Worm (Caenorhabditis elegans): ENCODE results near the gene elo-3.

elo-3 gene

DNA sequence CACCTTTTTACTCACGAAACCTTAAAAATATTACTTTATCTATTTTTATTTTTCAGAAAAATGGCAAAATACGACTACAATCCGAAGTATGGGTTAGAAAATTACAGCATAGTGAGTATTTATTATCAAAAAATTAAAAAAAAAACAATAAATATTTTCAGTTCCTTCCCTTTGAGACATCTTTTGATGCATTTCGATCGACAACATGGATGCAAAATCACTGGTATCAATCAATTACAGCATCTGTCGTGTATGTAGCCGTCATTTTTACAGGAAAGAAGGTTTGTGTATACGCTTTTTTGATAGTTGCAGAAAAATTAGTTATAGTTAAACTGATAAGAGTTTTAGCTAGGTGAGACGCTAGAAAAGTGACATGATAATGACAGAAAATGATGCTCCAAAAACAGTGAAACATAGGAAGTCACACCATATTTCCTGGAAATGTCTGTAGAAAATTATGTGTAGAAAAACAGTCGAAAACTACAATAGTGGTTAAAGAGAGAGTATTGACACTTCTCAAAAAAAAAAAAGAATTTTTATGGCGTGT is at the start of gene elo-3:
Gene elo-3 (plus strand): TSS at position 51 of the 547 bp plus-strand sequence.
- no peak for TF ChIP-seq unc-62 (GFP tag; optimal IDR thresholded peaks at IDR 0.05)

DNA sequence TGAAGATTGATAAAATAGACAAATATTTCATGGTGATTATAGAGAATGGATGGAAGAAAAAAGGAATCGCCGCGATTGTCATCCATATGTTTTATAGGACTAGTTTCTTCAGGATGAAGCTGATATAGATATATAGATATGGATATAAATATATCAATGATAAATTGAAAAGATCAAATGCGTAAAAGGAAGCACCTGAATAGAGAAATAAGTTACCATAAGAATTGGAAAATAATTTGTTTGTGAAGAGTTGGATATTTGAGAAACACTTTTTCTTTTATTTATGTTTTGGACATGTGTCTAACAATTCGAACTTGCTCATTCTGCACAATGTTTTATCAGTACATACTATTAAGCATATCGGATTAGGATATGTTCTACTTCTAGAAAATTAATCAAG is 49.5 kb upstream of the elo-3 start, which contains the start of gene C42D4.13:
Gene C42D4.13 (minus strand): TSS at position 101 of the 400 bp plus-strand sequence.
- no peak for TF ChIP-seq unc-62 (GFP tag; optimal IDR thresholded peaks at IDR 0.05)

DNA sequence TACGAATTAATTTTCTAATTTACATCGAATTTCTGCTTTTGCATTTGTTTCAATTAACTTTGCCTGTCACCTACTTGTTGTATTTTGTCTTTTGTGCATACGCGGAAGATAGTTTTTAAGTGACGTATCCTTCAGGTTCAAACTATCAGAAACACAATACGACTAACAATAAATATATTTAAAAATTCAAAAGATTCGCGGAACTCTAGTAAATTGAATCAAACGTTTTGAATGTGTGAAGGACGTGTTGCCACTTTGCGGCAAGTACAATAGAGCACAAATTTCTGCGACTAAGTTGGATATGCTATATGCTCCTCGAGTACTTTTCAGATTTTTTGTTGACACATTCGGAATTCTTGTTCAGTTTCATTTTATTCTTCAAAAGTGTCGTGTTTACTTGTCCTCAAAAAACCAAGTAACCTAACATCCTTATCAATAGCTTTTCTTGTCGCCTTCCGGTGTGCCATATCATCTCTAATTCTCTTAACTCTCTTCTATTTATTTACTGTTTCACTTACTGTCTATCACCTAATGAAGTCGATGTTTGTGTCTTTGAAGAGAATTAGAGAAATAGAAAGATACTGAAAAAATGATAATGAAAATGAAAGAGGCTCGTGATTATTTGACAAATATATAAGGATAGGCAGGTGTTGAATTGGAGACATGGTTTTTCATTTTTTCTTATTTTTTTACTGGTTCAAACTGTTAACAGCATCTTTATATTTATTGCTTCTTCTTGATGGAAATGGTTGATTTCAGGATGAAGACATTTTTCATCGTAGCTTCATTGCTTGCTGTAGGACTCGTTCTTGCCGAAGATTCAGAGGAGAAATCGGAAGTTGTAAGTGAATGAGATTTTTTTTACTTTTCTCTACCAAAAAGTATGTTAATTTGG is 48.7 kb upstream of the elo-3 start, which contains the start of gene srlf-7:
Gene srlf-7 (plus strand): TSS at position 760 of the 895 bp plus-strand sequence.
- TF ChIP-seq unc-62 (GFP tag; optimal IDR thresholded peaks at IDR 0.05) = no peak

DNA sequence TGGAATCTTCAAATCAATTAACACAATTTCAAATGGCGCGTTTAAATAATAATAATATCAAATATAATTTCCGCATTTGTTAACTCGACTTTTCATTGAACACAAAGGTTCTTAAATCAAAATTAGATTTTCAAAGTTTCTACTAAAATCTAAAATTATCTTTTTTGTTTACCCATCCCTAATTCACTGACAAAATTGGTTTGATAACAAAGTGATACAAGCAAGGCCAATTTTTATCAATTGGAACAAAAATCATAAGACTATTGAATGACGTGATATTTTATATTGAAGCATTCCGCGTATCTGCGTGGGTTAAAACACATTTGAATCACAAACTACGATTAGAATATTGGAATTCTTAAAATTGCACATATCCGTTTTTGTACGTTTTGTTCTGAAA is 47.1 kb upstream of the elo-3 start:
- no peak for TF ChIP-seq unc-62 (GFP tag; optimal IDR thresholded peaks at IDR 0.05)

DNA sequence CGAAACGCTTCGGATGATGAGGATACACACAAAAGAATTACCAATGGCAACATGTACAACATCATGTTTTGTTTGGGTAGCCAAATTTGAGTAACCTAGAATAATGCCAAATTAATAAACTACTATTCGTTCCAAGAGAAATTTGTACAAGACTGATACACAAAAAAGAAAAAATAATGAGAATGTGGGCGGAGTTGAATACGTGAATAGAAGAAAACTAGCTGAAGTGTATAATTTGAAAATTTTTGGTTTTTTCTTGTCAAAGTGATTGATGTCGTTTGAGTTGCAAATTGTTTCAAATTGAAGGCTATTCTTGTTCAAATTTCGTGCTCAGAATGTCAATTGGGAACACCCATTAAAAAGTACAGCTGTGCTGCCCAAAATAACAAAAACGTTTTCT is 45.8 kb upstream of the elo-3 start, which contains the start of gene R13A1.5:
Gene R13A1.5 (minus strand): TSS at position 101 of the 400 bp plus-strand sequence.
- no peak for TF ChIP-seq unc-62 (GFP tag; optimal IDR thresholded peaks at IDR 0.05)

DNA sequence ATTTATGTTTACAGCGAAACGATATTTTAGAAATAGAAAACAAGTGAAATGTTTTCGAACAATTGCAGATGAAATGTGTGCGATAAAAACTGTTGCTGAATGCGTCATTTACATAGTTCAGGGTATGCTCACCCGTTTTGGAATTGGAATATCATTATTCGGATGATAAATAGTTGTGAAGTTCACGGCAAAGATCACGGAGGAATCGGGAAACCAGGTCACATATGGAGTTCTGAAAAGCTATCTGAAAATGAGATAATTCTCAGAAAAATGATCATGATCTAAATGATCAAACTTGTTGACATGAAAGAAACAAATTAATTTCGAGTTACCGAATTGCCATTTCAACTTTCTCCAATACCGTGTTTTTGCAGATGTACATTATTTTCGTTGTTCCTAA is 41.8 kb upstream of the elo-3 start, which contains the start of gene best-16:
Gene best-16 (minus strand): TSS at position 101 of the 400 bp plus-strand sequence.
- no peak for TF ChIP-seq unc-62 (GFP tag; optimal IDR thresholded peaks at IDR 0.05)

DNA sequence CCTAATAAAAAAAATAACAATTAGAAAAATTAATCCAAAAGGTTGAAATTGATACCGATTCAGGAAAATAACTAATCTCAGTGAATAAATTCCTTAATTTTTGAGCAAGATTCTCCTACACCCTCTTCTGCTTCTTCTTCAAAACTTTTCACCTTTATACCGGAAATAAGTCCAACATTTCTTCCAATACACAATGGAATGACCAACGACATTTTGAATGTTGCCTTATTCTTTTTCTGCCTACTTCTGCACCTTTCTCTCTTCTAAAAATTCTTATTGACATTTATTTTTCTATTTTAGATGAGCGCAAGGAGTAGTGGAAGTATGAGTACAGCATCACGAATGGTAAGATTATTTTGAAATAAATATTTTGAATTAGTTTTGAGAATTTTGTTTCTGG is 40.7 kb upstream of the elo-3 start, which contains the start of gene unc-8:
Gene unc-8 (plus strand): TSS at position 301 of the 400 bp plus-strand sequence.
- TF ChIP-seq unc-62 (GFP tag; optimal IDR thresholded peaks at IDR 0.05) = no peak

DNA sequence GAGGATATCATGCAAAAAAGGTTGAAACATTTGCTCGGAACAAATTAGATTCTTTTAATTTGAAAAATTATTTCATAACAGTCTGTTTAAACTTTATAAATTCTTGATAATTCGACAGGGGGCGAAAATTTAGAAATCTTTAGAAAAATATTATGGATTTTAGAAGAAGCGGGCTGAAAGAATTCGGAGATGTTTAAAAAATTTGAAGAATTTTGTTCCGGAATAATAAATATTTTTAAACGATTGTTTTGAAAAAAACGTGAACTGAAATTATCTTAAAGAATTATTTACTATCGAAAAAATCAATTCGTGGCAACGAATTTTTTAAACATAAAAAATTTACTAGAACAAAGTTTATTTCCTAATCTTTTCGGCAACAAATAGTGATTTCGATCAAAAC is 33.8 kb upstream of the elo-3 start, which contains the start of gene R13A1.3:
Gene R13A1.3 (plus strand): TSS at position 301 of the 400 bp plus-strand sequence.
- TF ChIP-seq unc-62 (GFP tag; optimal IDR thresholded peaks at IDR 0.05) = no peak

DNA sequence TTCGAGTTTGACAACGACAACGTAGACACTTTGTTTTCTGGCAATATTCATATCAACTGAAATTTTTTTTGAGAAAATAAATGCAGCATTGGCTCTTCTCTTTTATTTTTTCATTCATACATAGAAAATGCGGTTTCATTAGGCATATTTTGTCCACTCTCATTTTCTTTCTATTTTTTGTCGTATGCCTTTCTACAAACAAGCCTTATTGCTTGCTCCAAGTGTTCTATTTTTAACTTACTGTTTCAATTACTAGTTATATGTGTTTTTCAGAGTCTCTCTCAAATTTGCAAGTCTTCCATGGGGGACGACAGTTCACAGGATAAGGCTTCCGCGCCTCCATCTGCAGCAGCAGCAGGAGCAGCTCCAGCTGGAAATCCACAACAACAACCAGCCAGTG is 31.5 kb upstream of the elo-3 start, which contains the start of gene kcc-1:
Gene kcc-1 (plus strand): TSS at position 301 of the 400 bp plus-strand sequence.
- no peak for TF ChIP-seq unc-62 (GFP tag; optimal IDR thresholded peaks at IDR 0.05)

DNA sequence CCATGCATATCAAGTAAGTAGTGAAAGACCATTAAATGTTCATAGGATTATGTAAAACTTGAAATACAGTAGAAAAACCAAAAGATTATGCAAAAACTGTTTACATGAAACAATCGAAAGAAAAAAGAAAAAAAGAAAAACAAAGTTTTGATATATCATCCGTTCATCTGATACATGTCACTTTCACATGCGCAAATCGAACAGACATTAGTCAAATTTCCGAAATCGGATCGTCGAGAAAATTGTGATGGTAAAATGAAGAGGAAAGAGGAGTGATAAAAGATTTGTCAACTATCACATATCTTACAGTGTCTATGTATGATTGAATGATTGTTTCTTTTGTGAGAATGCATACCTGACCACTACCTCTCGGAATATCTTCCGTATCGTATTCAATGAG is 28.6 kb upstream of the elo-3 start:
- TF ChIP-seq unc-62 (GFP tag; optimal IDR thresholded peaks at IDR 0.05) = no peak

DNA sequence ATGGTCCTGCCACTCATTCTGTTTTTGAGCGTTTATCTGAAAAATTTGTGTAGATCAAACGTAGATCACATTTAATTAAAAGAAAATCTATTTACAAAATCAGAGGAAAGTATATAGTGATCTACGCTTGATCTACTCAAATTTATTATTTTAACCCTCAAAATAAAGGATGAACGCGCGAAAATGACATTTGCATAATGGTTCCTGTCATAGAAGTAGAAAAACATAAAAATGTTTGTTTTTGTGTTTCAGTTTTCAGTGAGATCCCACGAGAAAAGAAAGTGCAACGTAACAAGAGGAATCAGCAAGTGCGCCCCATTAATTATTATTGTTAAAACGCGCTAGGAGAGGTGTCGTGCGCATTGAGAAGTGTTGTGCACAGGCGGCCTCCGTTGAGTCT is 26.2 kb upstream of the elo-3 start:
- TF ChIP-seq unc-62 (GFP tag; optimal IDR thresholded peaks at IDR 0.05) = no peak

DNA sequence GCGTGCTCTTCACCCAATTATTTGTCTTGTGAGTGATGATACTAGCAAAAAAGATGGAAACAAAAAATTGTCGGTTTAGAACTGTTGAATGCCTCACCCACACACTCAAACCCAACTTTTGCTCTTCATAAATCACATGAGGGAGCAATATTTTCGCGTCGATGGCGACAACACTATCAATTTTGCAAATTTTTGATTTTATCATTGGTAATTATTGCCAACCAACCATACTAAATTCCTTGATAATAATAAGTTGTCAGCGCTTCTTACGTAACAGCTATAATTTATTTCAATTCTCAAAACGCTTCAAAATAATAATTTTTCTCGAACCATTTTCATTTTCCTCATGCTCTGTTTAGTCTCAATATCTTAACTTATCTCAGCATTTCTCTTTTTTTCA is 24.7 kb upstream of the elo-3 start:
- no peak for TF ChIP-seq unc-62 (GFP tag; optimal IDR thresholded peaks at IDR 0.05)

DNA sequence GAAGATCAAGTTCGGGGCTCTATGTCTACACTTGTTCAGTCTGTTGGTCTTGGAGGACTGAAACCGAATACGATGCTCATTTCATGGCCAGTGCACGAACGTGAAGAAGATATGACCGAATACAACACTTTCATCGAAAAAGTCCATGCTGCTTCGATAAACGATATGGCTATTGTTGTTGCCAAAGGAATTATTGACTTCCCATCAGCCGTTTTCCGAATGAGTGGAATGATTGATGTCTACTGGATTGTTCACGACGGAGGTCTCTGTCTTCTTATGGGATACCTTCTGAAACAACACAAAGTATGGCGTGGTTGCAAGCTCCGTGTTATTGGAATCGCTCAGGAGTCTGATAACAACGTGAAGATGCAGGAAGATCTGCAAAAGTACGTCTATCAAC is 21.3 kb upstream of the elo-3 start:
- no peak for TF ChIP-seq unc-62 (GFP tag; optimal IDR thresholded peaks at IDR 0.05)

DNA sequence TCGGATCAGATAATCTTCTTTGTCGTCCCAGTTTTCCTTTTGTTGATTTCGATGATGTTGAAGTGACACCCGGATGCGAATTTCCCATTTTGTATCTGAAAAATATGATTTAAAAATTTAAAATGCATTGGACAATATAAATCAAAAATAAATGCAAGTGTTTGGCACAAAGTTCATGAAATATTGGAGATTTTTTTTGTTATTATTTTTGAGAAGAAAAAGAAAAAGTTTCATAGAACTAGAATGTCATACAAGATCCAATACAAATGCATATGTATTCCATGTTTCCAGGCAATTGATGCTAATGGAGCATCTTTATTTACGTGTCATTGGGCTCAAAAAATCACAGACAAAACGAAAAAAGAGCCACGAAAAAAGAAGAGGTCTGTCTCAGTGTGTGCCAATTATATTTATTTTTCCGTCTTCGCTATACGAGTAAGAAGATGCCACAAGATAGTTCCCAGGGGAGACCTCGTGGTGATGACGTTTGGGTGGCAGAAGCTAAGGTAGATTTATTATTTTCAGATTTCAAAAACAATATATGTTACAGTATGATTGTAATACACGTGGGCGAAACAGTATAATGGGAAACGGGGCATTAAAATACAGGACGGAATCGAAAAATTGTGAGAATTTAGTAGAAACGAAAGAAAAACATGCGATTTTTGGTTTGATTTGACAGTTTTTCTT is 18.0 kb upstream of the elo-3 start, which contains the start of the genes glb-23 and R13A1.1:
Gene glb-23 (minus strand): TSS at position 101 of the 690 bp plus-strand sequence.
Gene R13A1.1 (plus strand): TSS at position 640 of the 690 bp plus-strand sequence.
- TF ChIP-seq unc-62 (GFP tag; optimal IDR thresholded peaks at IDR 0.05) = no peak

DNA sequence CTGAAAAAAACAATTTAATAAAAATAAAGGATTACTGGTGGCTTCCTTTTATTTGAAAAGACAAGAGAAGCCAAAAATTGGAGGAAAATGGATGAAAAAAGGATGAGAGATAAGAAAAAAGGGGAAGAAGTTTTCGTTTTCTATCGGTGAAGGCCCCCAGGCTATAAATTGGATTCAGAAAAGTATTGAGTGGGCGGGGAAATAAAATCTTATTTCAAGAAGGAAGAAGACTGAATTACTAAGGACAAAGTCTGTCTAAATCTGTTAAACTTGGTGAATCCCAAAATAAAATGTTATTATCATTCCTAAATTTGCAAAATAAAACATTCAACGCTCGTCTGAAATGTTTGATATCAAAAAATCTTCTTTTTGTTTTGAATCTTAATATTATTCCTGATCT is 15.4 kb upstream of the elo-3 start:
- no peak for TF ChIP-seq unc-62 (GFP tag; optimal IDR thresholded peaks at IDR 0.05)

DNA sequence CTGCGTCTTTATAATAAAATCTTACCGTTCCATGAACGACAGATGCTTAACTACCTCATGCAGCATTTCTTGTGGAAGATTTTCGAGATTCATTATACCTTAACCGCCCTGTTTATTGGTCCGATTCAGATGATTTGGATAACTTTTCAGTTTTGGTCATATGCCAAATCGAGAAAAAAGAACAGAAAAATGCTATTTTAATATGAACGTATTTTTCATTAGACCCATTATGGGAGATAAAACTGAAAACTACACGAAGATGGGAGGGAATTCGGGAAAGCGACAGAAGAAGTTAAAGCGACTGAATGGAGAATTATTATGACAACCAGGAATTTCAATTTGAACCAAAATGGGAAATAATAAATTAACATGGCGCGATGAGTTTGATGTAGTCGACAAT is 10.4 kb upstream of the elo-3 start, which contains the start of gene R13A1.10:
Gene R13A1.10 (minus strand): TSS at position 101 of the 400 bp plus-strand sequence.
- TF ChIP-seq unc-62 (GFP tag; optimal IDR thresholded peaks at IDR 0.05) = no peak

Data from whole organism, dauer.